Worm (Caenorhabditis elegans) whole organism, young adult: Measurements from ENCODE around the gene F31F7.2.

ENCODE experiments used
- B0019.2 ChIP-seq: fragments of 200-800 bp; sonication (Bioruptor generic); conservative IDR thresholded peaks from 2 replicates; pipeline ENCODE4 v1.3.6; 2022; ENCODE audit warnings: missing genetic modification reagents, missing genetic modification characterization, missing compliant biosample characterization
- C06A6.2 ChIP-seq: fragments of 200-800 bp; sonication (Bioruptor generic); conservative IDR thresholded peaks from 2 replicates; pipeline ENCODE4 v1.3.6; 2022; ENCODE audit warnings: missing genetic modification characterization, missing compliant biosample characterization
- C17E4.6 ChIP-seq: fragments of 200-800 bp; sonication (Bioruptor generic); IDR thresholded peaks from 2 replicates; pipeline ENCODE4 v1.3.6; 2022; ENCODE audit warnings: missing genetic modification reagents, missing genetic modification characterization, missing compliant biosample characterization
- F22D6.2 ChIP-seq: sonication (generic microtip); optimal IDR thresholded peaks from 2 replicates; lab custom pipeline; 2016; ENCODE audit warnings: mild to moderate bottlenecking, missing genetic modification characterization, missing compliant biosample characterization
- K11D2.4 ChIP-seq: fragments of 200-800 bp; sonication (Bioruptor generic); IDR thresholded peaks from 2 replicates; pipeline ENCODE4 v1.3.6; 2022; ENCODE audit warnings: missing genetic modification reagents, missing genetic modification characterization, missing compliant biosample characterization
- K12H6.12 ChIP-seq: fragments of 200-800 bp; sonication (Bioruptor generic); optimal IDR thresholded peaks from 2 replicates; lab custom pipeline; 2018; ENCODE audit warnings: mild to moderate bottlenecking, missing genetic modification characterization, missing compliant biosample characterization
- T26A5.8 ChIP-seq: sonication (generic microtip); optimal IDR thresholded peaks from 2 replicates; lab custom pipeline; 2016; ENCODE audit warnings: missing genetic modification characterization, missing compliant biosample characterization
- Y53G8AR.9 ChIP-seq: fragments of 200-800 bp; sonication (Bioruptor generic); conservative IDR thresholded peaks from 2 replicates; pipeline ENCODE4 v1.3.6; 2022; ENCODE audit warnings: missing genetic modification reagents, missing genetic modification characterization, missing compliant biosample characterization
- Y56A3A.18 ChIP-seq: fragments of 200-800 bp; sonication (Bioruptor generic); IDR thresholded peaks from 2 replicates; pipeline ENCODE4 v1.3.6; 2022; ENCODE audit warnings: missing genetic modification reagents, missing genetic modification characterization, missing compliant biosample characterization
- aptf-2 ChIP-seq: fragments of 200-800 bp; sonication (Bioruptor generic); conservative IDR thresholded peaks from 2 replicates; pipeline ENCODE4 v1.3.6; 2022; ENCODE audit warnings: missing genetic modification reagents, missing genetic modification characterization, missing compliant biosample characterization
- aptf-3 ChIP-seq: fragments of 200-800 bp; sonication (Bioruptor generic); IDR thresholded peaks from 2 replicates; pipeline ENCODE4 v1.3.6; 2022; ENCODE audit warnings: missing genetic modification characterization, missing compliant biosample characterization
- atf-7 ChIP-seq: sonication (generic microtip); optimal IDR thresholded peaks from 2 replicates; lab custom pipeline; 2017; ENCODE audit warnings: mild to moderate bottlenecking, missing genetic modification characterization, missing compliant biosample characterization
- athp-1 ChIP-seq: sonication (generic microtip); optimal IDR thresholded peaks from 2 replicates; lab custom pipeline; 2017; ENCODE audit warnings: mild to moderate bottlenecking, missing genetic modification characterization, missing compliant biosample characterization
- attf-3 ChIP-seq: fragments of 200-800 bp; sonication (Bioruptor generic); conservative IDR thresholded peaks from 2 replicates; pipeline ENCODE4 v1.3.6; 2022; ENCODE audit warnings: missing genetic modification reagents, missing genetic modification characterization, missing compliant biosample characterization
- bed-1 ChIP-seq: fragments of 200-800 bp; sonication (Bioruptor generic); IDR thresholded peaks from 2 replicates; pipeline ENCODE4 v1.3.6; 2022; ENCODE audit warnings: missing genetic modification reagents, missing genetic modification characterization, missing compliant biosample characterization
- bed-2 ChIP-seq: fragments of 200-800 bp; sonication (Bioruptor generic); IDR thresholded peaks from 2 replicates; pipeline ENCODE4 v1.3.6; 2022; ENCODE audit warnings: missing genetic modification reagents, missing genetic modification characterization, missing compliant biosample characterization
- cebp-2 ChIP-seq: fragments of 200-800 bp; sonication (Bioruptor generic); IDR thresholded peaks from 2 replicates; pipeline ENCODE4 v1.3.6; 2022; ENCODE audit warnings: missing genetic modification characterization, missing compliant biosample characterization
- ceh-79 ChIP-seq: sonication (generic microtip); optimal IDR thresholded peaks from 2 replicates; lab custom pipeline; 2017; ENCODE audit warnings: mild to moderate bottlenecking, missing genetic modification characterization, missing compliant biosample characterization
- ceh-91 ChIP-seq: fragments of 200-800 bp; sonication (Bioruptor generic); IDR thresholded peaks from 2 replicates; pipeline ENCODE4 v1.3.6; 2022; ENCODE audit warnings: missing genetic modification reagents, missing genetic modification characterization, missing compliant biosample characterization
- chd-7 ChIP-seq: sonication (generic microtip); optimal IDR thresholded peaks from 2 replicates; lab custom pipeline; 2016; ENCODE audit warnings: mild to moderate bottlenecking, missing genetic modification characterization, moderate library complexity, missing compliant biosample characterization
- die-1 ChIP-seq: sonication (generic microtip); optimal IDR thresholded peaks from 2 replicates; lab custom pipeline; 2016; ENCODE audit warnings: missing genotype, mild to moderate bottlenecking, missing genetic modification characterization, missing compliant biosample characterization
- egl-18 ChIP-seq: fragments of 200-800 bp; sonication (Bioruptor generic); IDR thresholded peaks from 2 replicates; pipeline ENCODE4 v1.3.6; 2022; ENCODE audit warnings: missing genetic modification reagents, missing genetic modification characterization, missing compliant biosample characterization
- egl-44 ChIP-seq: fragments of 200-800 bp; sonication (Bioruptor generic); IDR thresholded peaks from 2 replicates; pipeline ENCODE4 v1.3.6; 2022; ENCODE audit warnings: missing genetic modification reagents, missing genetic modification characterization, missing compliant biosample characterization
- ets-4 ChIP-seq: fragments of 200-800 bp; sonication (Bioruptor generic); optimal IDR thresholded peaks from 2 replicates; lab custom pipeline; 2018; ENCODE audit warnings: mild to moderate bottlenecking, missing genetic modification characterization, missing compliant biosample characterization
- fkh-3 ChIP-seq: sonication (generic microtip); optimal IDR thresholded peaks from 2 replicates; lab custom pipeline; 2016; ENCODE audit warnings: mild to moderate bottlenecking, missing genetic modification characterization, missing compliant biosample characterization
- gei-17 ChIP-seq: fragments of 200-800 bp; sonication (Bioruptor generic); optimal IDR thresholded peaks from 2 replicates; lab custom pipeline; 2018; ENCODE audit warnings: mild to moderate bottlenecking, missing genetic modification characterization, missing compliant biosample characterization
- him-1 ChIP-seq: sonication (generic microtip); optimal IDR thresholded peaks from 2 replicates; lab custom pipeline; 2016; ENCODE audit warnings: missing genotype, missing genetic modification reagents, missing genetic modification characterization, missing compliant biosample characterization
- hlh-12 ChIP-seq: sonication (generic microtip); optimal IDR thresholded peaks from 2 replicates; lab custom pipeline; 2016; ENCODE audit warnings: missing genetic modification characterization, missing compliant biosample characterization
- hmg-20 ChIP-seq: fragments of 200-800 bp; sonication (Bioruptor generic); IDR thresholded peaks from 2 replicates; pipeline ENCODE4 v1.3.6; 2022; ENCODE audit warnings: missing genetic modification reagents, missing genetic modification characterization, missing compliant biosample characterization
- lag-1 ChIP-seq: fragments of 200-800 bp; sonication (Bioruptor generic); IDR thresholded peaks from 2 replicates; pipeline ENCODE4 v1.3.6; 2022; ENCODE audit warnings: missing genetic modification reagents, missing genetic modification characterization, missing compliant biosample characterization
- let-607 ChIP-seq, 2 experiments: fragments of 200-800 bp in 1 of 2; sonication (Bioruptor generic) in 1 of 2; sonication (generic microtip) in 1 of 2; optimal IDR thresholded peaks; 2 replicates each; lab custom pipeline; 2016 to 2018; ENCODE audit warnings: mild to moderate bottlenecking in 2 of 2, missing compliant biosample characterization in 2 of 2, missing genetic modification characterization in 2 of 2, moderate library complexity in 2 of 2, missing genotype in 1 of 2
- lin-40 ChIP-seq: sonication (generic microtip); optimal IDR thresholded peaks from 2 replicates; lab custom pipeline; 2016; ENCODE audit warnings: missing genetic modification characterization, mild to moderate bottlenecking, missing compliant biosample characterization, missing genotype, missing genetic modification reagents
- madf-6 ChIP-seq: fragments of 200-800 bp; sonication (Bioruptor generic); IDR thresholded peaks from 2 replicates; pipeline ENCODE4 v1.3.6; 2022; ENCODE audit warnings: missing genetic modification reagents, missing genetic modification characterization, missing compliant biosample characterization
- madf-8 ChIP-seq: fragments of 200-800 bp; sonication (Bioruptor generic); conservative IDR thresholded peaks from 2 replicates; pipeline ENCODE4 v1.3.6; 2022; ENCODE audit warnings: missing genetic modification reagents, missing genetic modification characterization, missing compliant biosample characterization
- mcd-1 ChIP-seq: fragments of 200-800 bp; sonication (Bioruptor generic); IDR thresholded peaks from 2 replicates; pipeline ENCODE4 v1.3.6; 2022; ENCODE audit warnings: missing genetic modification reagents, missing genetic modification characterization, missing compliant biosample characterization
- mxl-1 ChIP-seq: sonication (generic microtip); optimal IDR thresholded peaks from 2 replicates; lab custom pipeline; 2016; ENCODE audit warnings: missing genetic modification characterization, missing compliant biosample characterization
- nfyb-1 ChIP-seq: fragments of 200-800 bp; sonication (Bioruptor generic); IDR thresholded peaks from 2 replicates; pipeline ENCODE4 v1.3.6; 2022; ENCODE audit warnings: missing genetic modification reagents, missing genetic modification characterization, missing compliant biosample characterization
- nhr-120 ChIP-seq: fragments of 200-800 bp; sonication (Bioruptor generic); IDR thresholded peaks from 2 replicates; pipeline ENCODE4 v1.3.6; 2022; ENCODE audit warnings: missing genetic modification characterization, missing compliant biosample characterization
- nhr-90 ChIP-seq: sonication (generic microtip); optimal IDR thresholded peaks from 2 replicates; lab custom pipeline; 2016; ENCODE audit warnings: missing genotype, mild to moderate bottlenecking, missing genetic modification characterization, missing compliant biosample characterization
- rcor-1 ChIP-seq: fragments of 200-800 bp; sonication (Bioruptor generic); IDR thresholded peaks from 2 replicates; pipeline ENCODE4 v1.3.6; 2022; ENCODE audit warnings: missing genetic modification reagents, missing genetic modification characterization, missing compliant biosample characterization
- repo-1 ChIP-seq: sonication (generic microtip); optimal IDR thresholded peaks from 2 replicates; lab custom pipeline; 2017; ENCODE audit warnings: mild to moderate bottlenecking, missing genetic modification characterization, missing compliant biosample characterization
- sdz-38 ChIP-seq: sonication (generic microtip); optimal IDR thresholded peaks from 2 replicates; lab custom pipeline; 2016; ENCODE audit warnings: missing genotype, missing genetic modification characterization, missing compliant biosample characterization
- snpc-4 ChIP-seq, 5 experiments: fragments of 150-350 bp in 1 of 5; sonication (generic microtip) in 4 of 5; optimal IDR thresholded peaks; 2 replicates each; lab custom pipeline; 2014 to 2018; ENCODE audit warnings: missing genetic modification characterization in 5 of 5, missing biosample characterization in 3 of 5, antibody characterized with exemption in 2 of 5, mild to moderate bottlenecking in 2 of 5, missing compliant biosample characterization in 2 of 5, missing genotype in 2 of 5, moderate library complexity in 2 of 5, missing genetic modification reagents in 1 of 5
- sptf-2 ChIP-seq: fragments of 200-800 bp; sonication (Bioruptor generic); optimal IDR thresholded peaks from 2 replicates; lab custom pipeline; 2018; ENCODE audit warnings: mild to moderate bottlenecking, missing genetic modification characterization, missing compliant biosample characterization
- tlf-1 ChIP-seq: fragments of 200-800 bp; sonication (Bioruptor generic); optimal IDR thresholded peaks from 2 replicates; lab custom pipeline; 2018; ENCODE audit warnings: mild to moderate bottlenecking, missing genetic modification characterization, missing compliant biosample characterization
- xnd-1 ChIP-seq: sonication (generic microtip); optimal IDR thresholded peaks from 2 replicates; lab custom pipeline; 2016; ENCODE audit warnings: missing genotype, missing genetic modification reagents, missing genetic modification characterization, missing compliant biosample characterization
- zim-3 ChIP-seq: sonication (generic microtip); optimal IDR thresholded peaks from 2 replicates; lab custom pipeline; 2017; ENCODE audit warnings: mild to moderate bottlenecking, missing genetic modification characterization, moderate library complexity, missing compliant biosample characterization
- ztf-28 ChIP-seq: fragments of 200-800 bp; sonication (Bioruptor generic); IDR thresholded peaks from 2 replicates; pipeline ENCODE4 v1.3.6; 2022; ENCODE audit warnings: missing genetic modification reagents, missing genetic modification characterization, missing compliant biosample characterization

The F31F7.2 gene

ce11 chrV:6227326-6228246, 43.1 kb upstream of the F31F7.2 start (continued):
- TF ChIP-seq C17E4.6, result no peak; the same call in 1 of the 2 replicates
- TF ChIP-seq Y53G8AR.9, result peak; percentile 62; the same call in 1 of the 2 replicates
- no peak for TF ChIP-seq ceh-79 (tag; lab: Kevin White, UChicago)
- TF ChIP-seq him-1 (tag; lab: Kevin White, UChicago), result no peak
- 0 out of 2 replicates have a peak, but pooled peaks have one; percentile 60 for TF ChIP-seq bed-1 (GFP tag; lab: Robert Waterston, UW)
- no peak for TF ChIP-seq sptf-2
- TF ChIP-seq nhr-90 (tag; lab: Kevin White, UChicago), result peak; percentile 26
- TF ChIP-seq repo-1 (tag; lab: Kevin White, UChicago), result peak; percentile 77
- no peak for TF ChIP-seq hmg-20
- TF ChIP-seq athp-1 (tag; lab: Kevin White, UChicago), result no peak
- no peak for TF ChIP-seq sdz-38 (tag; lab: Kevin White, UChicago)
- peak; percentile 76 for TF ChIP-seq mcd-1 (GFP tag; lab: Robert Waterston, UW)
- TF ChIP-seq let-607 (tag; optimal IDR thresholded peaks at IDR 0.05; lab: Kevin White, UChicago), result peak in 1 of 2 experiments; percentile 49
- TF ChIP-seq die-1 (tag; lab: Kevin White, UChicago), result peak; percentile 59
- TF ChIP-seq chd-7, result peak; percentile 94
- no peak for TF ChIP-seq hlh-12
- no peak for TF ChIP-seq madf-8
- no peak for TF ChIP-seq ceh-91
- no peak for TF ChIP-seq T26A5.8
- 0 out of 2 replicates have a peak, but pooled peaks have one; percentile 38 for TF ChIP-seq bed-2
- peak; percentile 92 for TF ChIP-seq lin-40 (tag; lab: Kevin White, UChicago)
- no peak for TF ChIP-seq ets-4
- TF ChIP-seq cebp-2 (GFP tag; lab: Robert Waterston, UW), result no peak
- TF ChIP-seq madf-6 (GFP tag; lab: Robert Waterston, UW), result peak; percentile 17; the same call in 1 of the 2 replicates
- TF ChIP-seq lag-1, result 0 out of 2 replicates have a peak, but pooled peaks have one; percentile 62
- TF ChIP-seq nfyb-1 (GFP tag; lab: Robert Waterston, UW), result peak; percentile 94; the same call in 1 of the 2 replicates
- TF ChIP-seq egl-44, result peak; percentile 88
- peak; percentile 83 for TF ChIP-seq C06A6.2 (GFP tag; lab: Robert Waterston, UW)
- TF ChIP-seq Y56A3A.18 (GFP tag; lab: Robert Waterston, UW), result peak; percentile 88; the same call in 1 of the 2 replicates
- TF ChIP-seq ztf-28 (GFP tag; lab: Robert Waterston, UW), result no peak
- peak; percentile 67 for TF ChIP-seq F22D6.2 (tag; lab: Kevin White, UChicago)
- TF ChIP-seq nhr-120 (GFP tag; lab: Robert Waterston, UW), result 0 out of 2 replicates have a peak, but pooled peaks have one; percentile 16
- no peak for TF ChIP-seq snpc-4 (GFP tag; optimal IDR thresholded peaks at IDR 0.05; lab: Kevin White, UChicago)
- TF ChIP-seq snpc-4 (tag; optimal IDR thresholded peaks at IDR 0.05; lab: Kevin White, UChicago), result peak; percentile 58 to 69 (median 62)
- peak; percentile 79 for TF ChIP-seq egl-18 (GFP tag; lab: Robert Waterston, UW)
- peak; percentile 70 for TF ChIP-seq rcor-1 (GFP tag; lab: Robert Waterston, UW)

ce11 chrV:6228400-6228895, 42.2 kb upstream of the F31F7.2 start:
- no peak for TF ChIP-seq fkh-3 (tag; lab: Kevin White, UChicago)
- no peak for TF ChIP-seq tlf-1 (GFP tag; lab: Kevin White, UChicago)
- peak; percentile 88 for TF ChIP-seq atf-7
- no peak for TF ChIP-seq ztf-28 (GFP tag; lab: Robert Waterston, UW)
- TF ChIP-seq attf-3 (GFP tag; lab: Robert Waterston, UW), result no peak
- no peak for TF ChIP-seq B0019.2 (GFP tag; lab: Robert Waterston, UW)
- no peak for TF ChIP-seq K12H6.12
- TF ChIP-seq gei-17 (GFP tag; lab: Kevin White, UChicago), result no peak
- no peak for TF ChIP-seq aptf-2 (GFP tag; lab: Robert Waterston, UW)
- no peak for TF ChIP-seq zim-3
- no peak for TF ChIP-seq xnd-1 (tag; lab: Kevin White, UChicago)
- no peak for TF ChIP-seq mxl-1 (tag; lab: Kevin White, UChicago)
- TF ChIP-seq aptf-3 (GFP tag; lab: Robert Waterston, UW), result no peak
- peak; percentile 32; the same call in 1 of the 2 replicates for TF ChIP-seq K11D2.4 (GFP tag; lab: Robert Waterston, UW)
- TF ChIP-seq bed-2, result no peak
